Fruit fly (Drosophila melanogaster) whole organism, wandering third instar larva: ENCODE data around the gene borr.

Source experiments
- Abd-B ChIP-seq: fragments of >200 bp; optimal IDR thresholded peaks from 2 replicates; lab custom pipeline; 2017; ENCODE audit warnings: missing biosample characterization, missing genetic modification characterization
- Dfd ChIP-seq: fragments of >200 bp; optimal IDR thresholded peaks from 2 replicates; lab custom pipeline; 2017; ENCODE audit warnings: missing biosample characterization, missing genetic modification characterization
- GATAd ChIP-seq: sonication (Bioruptor generic); optimal IDR thresholded peaks from 2 replicates; lab custom pipeline; 2016; ENCODE audit warnings: missing biosample characterization, missing genetic modification characterization
- Mio ChIP-seq: sonication (Bioruptor generic); optimal IDR thresholded peaks from 2 replicates; lab custom pipeline; 2016; ENCODE audit warnings: missing biosample characterization, missing genetic modification characterization
- Sp1 ChIP-seq: fragments of 200-800 bp; sonication (Bioruptor generic); optimal IDR thresholded peaks from 3 replicates; lab custom pipeline; 2019; ENCODE audit warnings: missing biosample characterization, mild to moderate bottlenecking, missing genetic modification characterization, moderate library complexity
- brk ChIP-seq: fragments of 200-800 bp; sonication (Bioruptor generic); optimal IDR thresholded peaks from 2 replicates; lab custom pipeline; 2016; ENCODE audit warnings: missing biosample characterization, mild to moderate bottlenecking, missing genetic modification characterization
- dl ChIP-seq, 2 experiments: fragments of 175-275, 200-275 bp in 1 of 2; fragments of 200-275 bp in 1 of 2; sonication (Bioruptor generic); optimal IDR thresholded peaks; lab custom pipeline; 2018; ENCODE audit warnings: mild to moderate bottlenecking in 2 of 2, missing biosample characterization in 2 of 2, missing genetic modification characterization in 2 of 2, moderate library complexity in 2 of 2; ENCODE audit not compliant: partially characterized antibody in 2 of 2, insufficient read depth in 1 of 2
- fru ChIP-seq: fragments of 200-800 bp; sonication (Bioruptor generic); optimal IDR thresholded peaks from 3 replicates; lab custom pipeline; 2016; ENCODE audit warnings: missing biosample characterization, mild to moderate bottlenecking, missing genetic modification characterization
- jim ChIP-seq: fragments of 175-275, 200-325 bp; sonication (Bioruptor generic); optimal IDR thresholded peaks from 2 replicates; lab custom pipeline; 2016; ENCODE audit warnings: missing biosample characterization, mild to moderate bottlenecking, missing genetic modification characterization
- pan ChIP-seq: fragments of >200 bp; optimal IDR thresholded peaks from 2 replicates; lab custom pipeline; 2017
- psq ChIP-seq: fragments of 200-800 bp; sonication (Bioruptor generic); optimal IDR thresholded peaks from 3 replicates; lab custom pipeline; 2017; ENCODE audit warnings: missing biosample characterization, mild to moderate bottlenecking, missing genetic modification characterization, moderate library complexity
- tai ChIP-seq: sonication (Bioruptor generic); optimal IDR thresholded peaks from 2 replicates; lab custom pipeline; 2016; ENCODE audit warnings: missing biosample characterization, missing genetic modification characterization
- usp ChIP-seq: fragments of >200 bp; optimal IDR thresholded peaks from 2 replicates; lab custom pipeline; 2017; ENCODE audit warnings: missing biosample characterization, missing genetic modification characterization

dm6 chr2L:9256316-9256715 is 3.4 kb upstream of the borr start, which contains the start of gene Ggamma30A:
- TF ChIP-seq brk (GFP tag; lab: Kevin White, UChicago) (no peak), Sp1 (GFP tag; lab: Kevin White, UChicago) (no peak), Dfd (no peak), usp (no peak), tai (GFP tag; lab: Kevin White, UChicago) (no peak), fru (GFP tag; lab: Kevin White, UChicago) (no peak), psq (no peak), Mio (GFP tag; lab: Kevin White, UChicago) (no peak), dl (GFP tag; optimal IDR thresholded peaks at IDR 0.05; lab: Kevin White, UChicago; ENCODE audit: insufficient read depth in 1 of 2, partially characterized antibody in 2 of 2) (no peak), GATAd (GFP tag; lab: Kevin White, UChicago) (no peak), jim (GFP tag; lab: Kevin White, UChicago) (no peak), Abd-B (GFP tag; lab: Kevin White, UChicago) (no peak), pan (lab: Kevin White, UChicago) (no peak)
